Worm (Caenorhabditis elegans) whole organism, early embryonic: ENCODE results near the gene F48E8.4.

Experiments
- B0310.2 ChIP-seq: sonication (generic microtip); optimal IDR thresholded peaks from 2 replicates; lab custom pipeline; 2016; ENCODE audit warnings: mild to moderate bottlenecking, missing genetic modification characterization, missing compliant biosample characterization
- F13C5.2 ChIP-seq: sonication (generic microtip); optimal IDR thresholded peaks from 2 replicates; lab custom pipeline; 2017; ENCODE audit warnings: mild to moderate bottlenecking, missing genetic modification characterization, inconsistent platforms, missing compliant biosample characterization
- aly-1 ChIP-seq: sonication (generic microtip); optimal IDR thresholded peaks from 2 replicates; lab custom pipeline; 2016; ENCODE audit warnings: missing genetic modification characterization, missing compliant biosample characterization
- ama-1 ChIP-seq: fragments of 150-350 bp; optimal IDR thresholded peaks from 2 replicates; lab custom pipeline; 2014
- ceh-13 ChIP-seq: fragments of 200-800 bp; sonication (Bioruptor generic); optimal IDR thresholded peaks from 2 replicates; lab custom pipeline; 2018; ENCODE audit warnings: mild to moderate bottlenecking, missing genetic modification characterization, missing compliant biosample characterization
- ceh-36 ChIP-seq: sonication (generic microtip); optimal IDR thresholded peaks from 2 replicates; lab custom pipeline; 2016; ENCODE audit warnings: missing genetic modification characterization, inconsistent platforms, missing compliant biosample characterization
- ets-7 ChIP-seq: sonication (generic microtip); optimal IDR thresholded peaks from 2 replicates; lab custom pipeline; 2016; ENCODE audit warnings: missing genotype, missing genetic modification characterization, missing compliant biosample characterization
- flt-1 ChIP-seq: fragments of 200-800 bp; sonication (Bioruptor generic); IDR thresholded peaks from 2 replicates; pipeline ENCODE4 v1.3.6; 2022; ENCODE audit warnings: missing genetic modification characterization, missing compliant biosample characterization
- hmbx-1 ChIP-seq: sonication (generic microtip); optimal IDR thresholded peaks from 2 replicates; lab custom pipeline; 2016; ENCODE audit warnings: mild to moderate bottlenecking, missing genetic modification characterization, missing compliant biosample characterization
- hmg-4 ChIP-seq: fragments of 200-800 bp; sonication (Bioruptor generic); optimal IDR thresholded peaks from 2 replicates; lab custom pipeline; 2018; ENCODE audit warnings: mild to moderate bottlenecking, missing genetic modification characterization, missing compliant biosample characterization
- hnd-1 ChIP-seq: sonication (generic microtip); optimal IDR thresholded peaks from 2 replicates; lab custom pipeline; 2016; ENCODE audit warnings: missing genetic modification characterization, missing compliant biosample characterization
- pes-1 ChIP-seq: fragments of 200-800 bp; sonication (Bioruptor generic); IDR thresholded peaks from 2 replicates; pipeline ENCODE4 v1.3.6; 2022; ENCODE audit warnings: missing genetic modification reagents, missing genetic modification characterization, missing compliant biosample characterization
- scrt-1 ChIP-seq: fragments of 200-800 bp; sonication (Bioruptor generic); IDR thresholded peaks from 2 replicates; pipeline ENCODE4 v1.3.6; 2022; ENCODE audit warnings: missing genetic modification characterization, missing compliant biosample characterization
- sea-1 ChIP-seq: fragments of 200-800 bp; sonication (Bioruptor generic); conservative IDR thresholded peaks from 2 replicates; pipeline ENCODE4 v1.3.6; 2022; ENCODE audit warnings: missing genetic modification characterization, missing compliant biosample characterization
- tbx-11 ChIP-seq: fragments of 200-800 bp; sonication (Bioruptor generic); IDR thresholded peaks from 2 replicates; pipeline ENCODE4 v1.3.6; 2022; ENCODE audit warnings: missing genetic modification characterization, missing compliant biosample characterization
- tbx-37 ChIP-seq: fragments of 200-800 bp; sonication (Bioruptor generic); conservative IDR thresholded peaks from 2 replicates; pipeline ENCODE4 v1.3.6; 2022; ENCODE audit warnings: missing genetic modification reagents, missing genetic modification characterization, missing compliant biosample characterization
- tra-4 ChIP-seq: sonication (generic microtip); optimal IDR thresholded peaks from 2 replicates; lab custom pipeline; 2017; ENCODE audit warnings: missing genetic modification characterization, missing compliant biosample characterization

The F48E8.4 gene

ce11 chrIII:5413680-5414079 lies 39.7 kb upstream of the F48E8.4 start, which contains the start of gene grl-22:
grl-22 (minus strand) TSS chrIII:5414011.
- TF ChIP-seq hmg-4 (GFP tag; lab: Kevin White, UChicago): no peak
- no peak for TF ChIP-seq ceh-13 (GFP tag; lab: Kevin White, UChicago)
- TF ChIP-seq scrt-1 (GFP tag; lab: Robert Waterston, UW): no peak
- TF ChIP-seq tbx-11 (GFP tag; lab: Robert Waterston, UW): no peak
- TF ChIP-seq hnd-1 (tag; lab: Kevin White, UChicago): no peak
- no peak for TF ChIP-seq ceh-36 (tag; lab: Kevin White, UChicago)
- no peak for TF ChIP-seq ets-7 (tag; lab: Kevin White, UChicago)
- TF ChIP-seq aly-1: no peak
- no peak for TF ChIP-seq tbx-37 (GFP tag; lab: Robert Waterston, UW)
- no peak for TF ChIP-seq F13C5.2 (tag; lab: Kevin White, UChicago)
- no peak for TF ChIP-seq pes-1
- TF ChIP-seq B0310.2 (tag; lab: Kevin White, UChicago): no peak
- TF ChIP-seq tra-4 (tag; lab: Kevin White, UChicago): no peak
- TF ChIP-seq ama-1 (lab: Kevin White, UChicago): no peak
- no peak for TF ChIP-seq sea-1 (GFP tag; lab: Robert Waterston, UW)
- TF ChIP-seq flt-1 (GFP tag; lab: Robert Waterston, UW): no peak
- TF ChIP-seq hmbx-1 (tag; lab: Kevin White, UChicago): no peak

DNA sequence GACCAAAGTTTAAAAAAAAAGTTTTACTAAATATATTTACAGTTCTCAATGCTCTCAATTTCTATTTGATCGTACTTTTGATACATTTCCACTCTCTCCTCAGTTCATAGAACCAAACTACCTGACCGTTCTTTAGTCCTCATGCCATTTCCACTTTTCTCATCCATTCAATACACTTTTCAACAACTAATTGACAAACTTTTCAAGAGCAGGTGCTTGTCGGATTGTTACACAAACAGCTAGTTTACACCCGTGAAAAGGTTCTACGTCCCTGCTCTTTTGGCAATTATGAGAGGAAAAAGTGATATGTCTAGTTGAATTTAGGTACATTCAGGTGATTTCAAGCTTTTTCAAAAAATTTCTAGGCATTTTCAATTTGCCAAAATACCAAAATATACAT lies 35.5 kb upstream of the F48E8.4 start:
- TF ChIP-seq ceh-13 (GFP tag; lab: Kevin White, UChicago) (no peak), ama-1 (lab: Kevin White, UChicago) (no peak), aly-1 (no peak), flt-1 (GFP tag; lab: Robert Waterston, UW) (no peak), scrt-1 (GFP tag; lab: Robert Waterston, UW) (no peak), hmbx-1 (tag; lab: Kevin White, UChicago) (no peak), tbx-11 (GFP tag; lab: Robert Waterston, UW) (no peak), hmg-4 (GFP tag; lab: Kevin White, UChicago) (no peak), hnd-1 (tag; lab: Kevin White, UChicago) (no peak)

ce11 chrIII:5419527-5419926 lies 33.9 kb upstream of the F48E8.4 start:
- TF ChIP-seq B0310.2 (tag; lab: Kevin White, UChicago) (no peak), pes-1 (no peak), ceh-13 (GFP tag; lab: Kevin White, UChicago) (no peak), F13C5.2 (tag; lab: Kevin White, UChicago) (no peak), aly-1 (no peak), hmg-4 (GFP tag; lab: Kevin White, UChicago) (no peak), tbx-11 (GFP tag; lab: Robert Waterston, UW) (no peak), hmbx-1 (tag; lab: Kevin White, UChicago) (no peak)

DNA sequence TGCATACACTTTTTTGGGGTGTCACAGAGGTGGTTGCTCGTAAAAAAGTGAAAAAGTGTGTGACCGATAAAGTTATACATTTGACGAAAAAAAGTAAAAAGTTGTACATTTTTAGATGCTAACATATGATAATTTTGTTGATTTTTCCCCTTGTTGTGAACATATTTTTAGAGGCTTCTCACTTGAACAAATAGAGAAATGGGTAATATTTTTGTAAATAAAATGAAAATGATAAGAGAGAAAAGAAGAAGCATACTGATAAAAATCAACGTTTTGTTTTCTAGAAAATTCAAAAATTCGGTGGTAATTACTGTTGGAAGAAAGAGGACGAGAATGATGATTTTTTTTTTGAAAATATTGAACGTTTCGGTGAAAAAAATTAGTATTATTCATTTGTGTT lies 33.1 kb upstream of the F48E8.4 start:
- TF ChIP-seq pes-1 (no peak), B0310.2 (tag; lab: Kevin White, UChicago) (no peak), F13C5.2 (tag; lab: Kevin White, UChicago) (no peak), hmg-4 (GFP tag; lab: Kevin White, UChicago) (no peak), tbx-37 (GFP tag; lab: Robert Waterston, UW) (no peak), scrt-1 (GFP tag; lab: Robert Waterston, UW) (no peak), tbx-11 (GFP tag; lab: Robert Waterston, UW) (no peak), tra-4 (tag; lab: Kevin White, UChicago) (no peak), sea-1 (GFP tag; lab: Robert Waterston, UW) (no peak), hmbx-1 (tag; lab: Kevin White, UChicago) (no peak), ceh-13 (GFP tag; lab: Kevin White, UChicago) (no peak), ets-7 (tag; lab: Kevin White, UChicago) (no peak), flt-1 (GFP tag; lab: Robert Waterston, UW) (no peak), hnd-1 (tag; lab: Kevin White, UChicago) (no peak), ceh-36 (tag; lab: Kevin White, UChicago) (no peak), ama-1 (lab: Kevin White, UChicago) (no peak), aly-1 (no peak)

DNA sequence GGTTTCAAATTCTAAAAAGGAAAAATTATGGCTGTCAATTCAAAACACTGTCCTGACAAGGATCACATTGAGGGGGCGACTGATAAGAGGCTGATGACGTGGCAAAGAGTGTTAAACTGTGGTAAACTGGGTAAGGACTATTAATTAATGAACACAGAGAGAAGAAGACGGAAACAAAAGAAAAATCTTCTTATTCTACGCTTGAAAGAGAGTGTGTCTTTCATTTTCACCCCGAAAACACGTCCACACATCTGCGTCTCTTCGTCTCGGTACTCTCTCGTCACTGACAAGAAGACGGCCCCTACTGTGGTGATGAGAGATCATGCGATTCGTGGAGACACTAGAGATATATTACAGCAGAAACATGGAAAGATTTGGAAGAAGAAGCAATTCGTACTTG lies 32.0 kb upstream of the F48E8.4 start:
- TF ChIP-seq flt-1 (GFP tag; lab: Robert Waterston, UW) (no peak), B0310.2 (tag; lab: Kevin White, UChicago) (no peak), ceh-36 (tag; lab: Kevin White, UChicago) (no peak), ama-1 (lab: Kevin White, UChicago) (no peak), hnd-1 (tag; lab: Kevin White, UChicago) (no peak), tbx-37 (GFP tag; lab: Robert Waterston, UW) (no peak), ceh-13 (GFP tag; lab: Kevin White, UChicago) (no peak), hmg-4 (GFP tag; lab: Kevin White, UChicago) (no peak), F13C5.2 (tag; lab: Kevin White, UChicago) (no peak), scrt-1 (GFP tag; lab: Robert Waterston, UW) (no peak), ets-7 (tag; lab: Kevin White, UChicago) (no peak)

DNA sequence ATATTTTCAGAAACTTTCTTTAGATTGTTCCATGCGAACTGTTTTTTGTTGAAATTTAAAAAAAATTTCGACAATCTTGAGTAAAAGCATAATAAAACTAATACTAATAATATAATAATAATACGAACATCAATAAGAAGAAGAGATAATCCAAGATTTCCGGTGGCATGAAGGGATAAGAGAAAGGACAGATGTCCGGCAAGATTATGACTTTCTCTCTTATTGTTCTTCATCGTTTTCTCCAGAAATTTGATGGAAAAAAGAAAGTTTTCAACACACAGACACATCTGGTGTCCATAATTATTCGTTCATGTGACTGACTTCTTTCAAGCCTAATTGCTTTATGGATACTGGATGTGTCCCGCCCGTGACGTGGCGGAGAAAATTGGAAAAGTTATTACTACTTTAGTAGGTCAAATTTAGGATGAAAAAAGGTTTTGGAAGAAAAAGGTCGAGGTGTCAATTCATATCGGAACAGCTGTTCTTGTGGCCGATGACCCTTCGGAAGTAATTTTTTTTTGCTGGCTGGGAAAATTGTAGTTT lies 30.8 kb upstream of the F48E8.4 start:
- TF ChIP-seq ets-7 (tag; lab: Kevin White, UChicago): no peak
- TF ChIP-seq flt-1 (GFP tag; lab: Robert Waterston, UW): no peak
- no peak for TF ChIP-seq pes-1
- TF ChIP-seq ama-1 (lab: Kevin White, UChicago): no peak
- TF ChIP-seq B0310.2 (tag; lab: Kevin White, UChicago): no peak
- no peak for TF ChIP-seq aly-1
- no peak for TF ChIP-seq hmg-4 (GFP tag; lab: Kevin White, UChicago)
- TF ChIP-seq hmbx-1 (tag; lab: Kevin White, UChicago): no peak
- no peak for TF ChIP-seq hnd-1 (tag; lab: Kevin White, UChicago)
- no peak for TF ChIP-seq sea-1 (GFP tag; lab: Robert Waterston, UW)
- TF ChIP-seq ceh-13 (GFP tag; lab: Kevin White, UChicago): no peak
- no peak for TF ChIP-seq F13C5.2 (tag; lab: Kevin White, UChicago)
- no peak for TF ChIP-seq scrt-1 (GFP tag; lab: Robert Waterston, UW)
- no peak for TF ChIP-seq tbx-37 (GFP tag; lab: Robert Waterston, UW)
- TF ChIP-seq ceh-36 (tag; lab: Kevin White, UChicago): no peak
- TF ChIP-seq tra-4 (tag; lab: Kevin White, UChicago): no peak
- no peak for TF ChIP-seq tbx-11 (GFP tag; lab: Robert Waterston, UW)
